Fruit fly (Drosophila melanogaster): Measurements from ENCODE around the gene Snoo.

DNA sequence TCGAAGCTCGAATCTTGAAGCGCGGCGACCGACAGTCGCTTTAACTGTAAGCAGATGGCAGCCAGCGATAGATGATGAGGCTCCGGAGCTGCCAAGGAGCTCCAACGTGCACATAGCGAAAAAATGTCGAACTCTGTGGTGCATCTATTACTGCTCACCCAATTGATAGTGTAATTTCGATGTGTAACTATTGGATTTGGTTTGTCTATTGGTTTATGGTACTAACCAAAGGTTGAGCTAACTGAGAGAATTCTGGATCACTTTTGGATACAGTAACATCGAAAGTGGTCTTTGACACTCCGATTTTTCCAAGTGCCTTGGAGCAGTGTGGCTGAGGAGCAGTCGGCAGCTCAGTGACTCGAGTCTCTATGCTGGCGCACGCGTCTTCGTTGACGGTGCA is 85.4 kb downstream of the Snoo start:
- TF ChIP-seq lola (GFP tag; optimal IDR thresholded peaks at IDR 0.05) (no peak), CrebB (tag; optimal IDR thresholded peaks at IDR 0.05) (no peak), YL-1 (GFP tag; optimal IDR thresholded peaks at IDR 0.05) (no peak), abd-A (tag; optimal IDR thresholded peaks at IDR 0.05) (no peak), CG17612 (GFP tag; IDR thresholded peaks at IDR 0.05) (no peak), tx (GFP tag; optimal IDR thresholded peaks at IDR 0.05) (no peak), slbo (GFP tag; IDR thresholded peaks at IDR 0.05) (no peak), Tbp (GFP tag; optimal IDR thresholded peaks at IDR 0.05) (no peak), Side (GFP tag; optimal IDR thresholded peaks at IDR 0.05) (no peak)

Data from whole organism, embryonic.